Fruit fly (Drosophila melanogaster) Kc167 (cell line): ENCODE measurements around the gene alpha-Est2.

Experiments used
- Myc ChIP-seq: fragments of >200 bp; optimal IDR thresholded peaks from 2 replicates; lab custom pipeline; 2017; ENCODE audit warnings: missing external identifiers
- Sin3A ChIP-seq: fragments of >200 bp; optimal IDR thresholded peaks from 2 replicates; lab custom pipeline; 2018; ENCODE audit warnings: missing external identifiers
- h ChIP-seq: fragments of >200 bp; optimal IDR thresholded peaks from 3 replicates; lab custom pipeline; 2018; ENCODE audit warnings: missing external identifiers
- psq ChIP-seq: fragments of >200 bp; optimal IDR thresholded peaks from 2 replicates; lab custom pipeline; 2017; ENCODE audit warnings: missing external identifiers

DNA sequence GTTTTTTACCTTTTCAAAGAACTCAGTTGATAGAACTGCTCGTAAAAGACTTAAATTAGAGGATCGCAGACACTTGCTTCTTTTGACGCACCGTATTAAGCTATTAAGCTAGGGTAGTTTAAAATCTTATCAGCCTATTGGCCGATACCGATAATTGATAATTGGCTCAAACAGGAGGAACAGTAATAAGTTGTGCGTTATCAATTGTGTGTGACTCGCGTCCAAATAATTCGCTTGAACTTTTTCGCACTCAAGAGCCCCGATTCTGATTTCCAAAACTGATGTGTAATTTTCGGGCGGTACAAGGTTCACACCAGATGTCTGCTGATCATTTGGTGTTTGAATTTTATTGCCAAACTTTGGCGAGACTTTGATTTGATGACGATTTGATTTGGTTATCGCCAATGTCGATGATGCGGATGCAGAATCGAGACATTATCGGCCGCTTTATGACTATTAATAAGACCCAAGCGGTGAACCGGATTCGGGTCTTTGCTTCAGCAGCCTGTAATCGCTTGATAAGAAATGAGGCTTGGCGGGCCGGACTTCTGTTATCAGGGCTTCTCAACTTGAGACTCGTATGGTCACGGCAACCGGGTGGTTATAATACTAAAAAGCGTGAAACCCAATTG, 27.3 kb upstream of the alpha-Est2 start:
- TF ChIP-seq Sin3A, result no peak
- TF ChIP-seq psq (lab: Kevin White, UChicago), result no peak
- no peak for TF ChIP-seq Myc
- TF ChIP-seq h, result no peak
